Fruit fly (Drosophila melanogaster) whole organism, embryonic: Measurements from ENCODE around the gene CG43245.

Source experiments
- Aef1 ChIP-seq: fragments of 200-800 bp; sonication (Bioruptor generic); IDR thresholded peaks from 3 replicates; pipeline ENCODE4 v1.3.6; 2022; ENCODE audit warnings: missing biosample characterization, missing genetic modification characterization
- Asciz ChIP-seq: fragments of 200-800 bp; sonication (Bioruptor generic); optimal IDR thresholded peaks from 2 replicates; lab custom pipeline; 2017; ENCODE audit warnings: missing biosample characterization, mild to moderate bottlenecking, missing genetic modification characterization, missing genetic modification reagents
- CG10959 ChIP-seq: fragments of 200-800 bp; sonication (Bioruptor generic); IDR thresholded peaks from 2 replicates; pipeline ENCODE4 v1.3.6; 2022; ENCODE audit warnings: missing biosample characterization, missing genetic modification characterization
- CG11695 ChIP-seq: fragments of 200-800 bp; sonication (Bioruptor generic); IDR thresholded peaks from 3 replicates; pipeline ENCODE4 v1.3.6; 2022; ENCODE audit warnings: missing biosample characterization, missing genetic modification characterization
- CG12942 ChIP-seq: fragments of 200-800 bp; sonication (Bioruptor generic); optimal IDR thresholded peaks from 3 replicates; lab custom pipeline; 2016; ENCODE audit warnings: missing biosample characterization, missing genetic modification characterization
- CG15011 ChIP-seq: fragments of 200-800 bp; sonication (Bioruptor generic); optimal IDR thresholded peaks from 3 replicates; lab custom pipeline; 2018; ENCODE audit warnings: missing biosample characterization, mild to moderate bottlenecking, missing genetic modification characterization
- CG1792 ChIP-seq: fragments of 200-800 bp; sonication (Bioruptor generic); optimal IDR thresholded peaks from 2 replicates; lab custom pipeline; 2016; ENCODE audit warnings: missing biosample characterization, missing genetic modification characterization
- CG2116 ChIP-seq: fragments of 200-800 bp; sonication (Bioruptor generic); optimal IDR thresholded peaks from 3 replicates; lab custom pipeline; 2018; ENCODE audit warnings: missing biosample characterization, mild to moderate bottlenecking, missing genetic modification characterization
- CG3065 ChIP-seq: fragments of 200-800 bp; sonication (Bioruptor generic); optimal IDR thresholded peaks from 2 replicates; lab custom pipeline; 2016; ENCODE audit warnings: missing biosample characterization, missing genetic modification characterization
- CG31365 ChIP-seq: fragments of 200-800 bp; sonication (Bioruptor generic); optimal IDR thresholded peaks from 2 replicates; lab custom pipeline; 2018; ENCODE audit warnings: missing biosample characterization, mild to moderate bottlenecking, missing genetic modification characterization
- CG32767 ChIP-seq: fragments of 200-800 bp; sonication (Bioruptor generic); IDR thresholded peaks from 2 replicates; pipeline ENCODE4 v1.3.6; 2022; ENCODE audit warnings: missing biosample characterization, missing genetic modification characterization
- CG33213 ChIP-seq: fragments of 200-800 bp; sonication (Bioruptor generic); optimal IDR thresholded peaks from 3 replicates; lab custom pipeline; 2016; ENCODE audit warnings: missing biosample characterization, missing genetic modification characterization
- CG3838 ChIP-seq: fragments of 200-800 bp; sonication (Bioruptor generic); optimal IDR thresholded peaks from 3 replicates; lab custom pipeline; 2016; ENCODE audit warnings: missing biosample characterization, missing genetic modification characterization
- CG4282 ChIP-seq: fragments of 200-800 bp; sonication (Bioruptor generic); optimal IDR thresholded peaks from 2 replicates; lab custom pipeline; 2016; ENCODE audit warnings: missing biosample characterization, missing genetic modification characterization
- CG5953 ChIP-seq: fragments of 200-800 bp; sonication (Bioruptor generic); IDR thresholded peaks from 2 replicates; pipeline ENCODE4 v1.3.6; 2022; ENCODE audit warnings: missing biosample characterization, missing genetic modification characterization
- CG6254 ChIP-seq: fragments of 200-800 bp; sonication (Bioruptor generic); optimal IDR thresholded peaks from 3 replicates; lab custom pipeline; 2017; ENCODE audit warnings: mild to moderate bottlenecking, missing biosample characterization, missing genetic modification reagents, missing genetic modification characterization
- CG6765 ChIP-seq: fragments of 200-800 bp; sonication (Bioruptor generic); optimal IDR thresholded peaks from 3 replicates; lab custom pipeline; 2017; ENCODE audit warnings: missing biosample characterization, mild to moderate bottlenecking, missing genetic modification characterization
- CG6854 ChIP-seq: fragments of 200-800 bp; sonication (Bioruptor generic); optimal IDR thresholded peaks from 3 replicates; lab custom pipeline; 2017; ENCODE audit warnings: missing biosample characterization, mild to moderate bottlenecking, missing genetic modification characterization
- CG8089 ChIP-seq: fragments of 200-800 bp; sonication (Bioruptor generic); optimal IDR thresholded peaks from 3 replicates; lab custom pipeline; 2016; ENCODE audit warnings: missing biosample characterization, missing genetic modification characterization
- CG8944 ChIP-seq: fragments of 200-800 bp; sonication (Bioruptor generic); optimal IDR thresholded peaks from 3 replicates; lab custom pipeline; 2016; ENCODE audit warnings: missing biosample characterization, missing genetic modification characterization
- D ChIP-seq, 2 experiments: fragments of 200-800 bp in 1 of 2; fragments of >200 bp in 1 of 2; sonication (Bioruptor generic) in 1 of 2; optimal IDR thresholded peaks; 2 replicates in 1 of 2; 3 replicates in 1 of 2; lab custom pipeline; 2017; ENCODE audit warnings: mild to moderate bottlenecking in 1 of 2, missing biosample characterization in 1 of 2, missing genetic modification characterization in 1 of 2, missing genetic modification reagents in 1 of 2
- D19B ChIP-seq: fragments of 200-800 bp; sonication (Bioruptor generic); optimal IDR thresholded peaks from 2 replicates; lab custom pipeline; 2017; ENCODE audit warnings: missing biosample characterization, mild to moderate bottlenecking, missing genetic modification characterization
- Deaf1 ChIP-seq: fragments of 200-800 bp; optimal IDR thresholded peaks from 3 replicates; lab custom pipeline; 2019; ENCODE audit warnings: missing biosample characterization, mild to moderate bottlenecking, missing genetic modification characterization, moderate library complexity
- Dref ChIP-seq: fragments of 200-800 bp; sonication (Bioruptor generic); IDR thresholded peaks from 2 replicates; pipeline ENCODE4 v1.3.6; 2022; ENCODE audit warnings: missing biosample characterization, missing genetic modification characterization
- E2f1 ChIP-seq: fragments of 200-800 bp; sonication (Bioruptor generic); IDR thresholded peaks from 2 replicates; pipeline ENCODE4 v1.3.6; 2022; ENCODE audit warnings: missing biosample characterization, missing genetic modification characterization
- HmgZ ChIP-seq: fragments of 200-800 bp; sonication (Bioruptor generic); optimal IDR thresholded peaks from 2 replicates; lab custom pipeline; 2018; ENCODE audit warnings: missing biosample characterization, mild to moderate bottlenecking, missing genetic modification characterization
- Oaz ChIP-seq: fragments of 200-800 bp; sonication (Bioruptor generic); IDR thresholded peaks from 2 replicates; pipeline ENCODE4 v1.3.6; 2022; ENCODE audit warnings: missing biosample characterization, missing genetic modification characterization
- Opbp ChIP-seq: fragments of 200-800 bp; sonication (Bioruptor generic); IDR thresholded peaks from 3 replicates; pipeline ENCODE4 v1.3.6; 2022; ENCODE audit warnings: missing biosample characterization, missing genetic modification characterization; ENCODE audit not compliant: partially characterized antibody
- Poxn ChIP-seq: fragments of 200-800 bp; sonication (Bioruptor generic); IDR thresholded peaks from 2 replicates; pipeline ENCODE4 v1.3.6; 2022; ENCODE audit warnings: missing biosample characterization, missing genetic modification characterization
- Rx ChIP-seq: fragments of 200-800 bp; sonication (Bioruptor generic); IDR thresholded peaks from 2 replicates; pipeline ENCODE4 v1.3.6; 2022; ENCODE audit warnings: missing biosample characterization, missing genetic modification characterization
- al ChIP-seq: fragments of 200-800 bp; sonication (Bioruptor generic); IDR thresholded peaks from 2 replicates; pipeline ENCODE4 v1.3.6; 2022; ENCODE audit warnings: missing biosample characterization, missing genetic modification characterization
- az2 ChIP-seq: fragments of 200-800 bp; sonication (Bioruptor generic); optimal IDR thresholded peaks from 3 replicates; lab custom pipeline; 2016; ENCODE audit warnings: missing biosample characterization, missing genetic modification characterization
- bbx ChIP-seq: fragments of 200-800 bp; sonication (Bioruptor generic); IDR thresholded peaks from 2 replicates; pipeline ENCODE4 v1.3.6; 2022; ENCODE audit warnings: missing biosample characterization, missing genetic modification characterization; ENCODE audit not compliant: partially characterized antibody
- corto ChIP-seq: fragments of 200-800 bp; sonication (Bioruptor generic); optimal IDR thresholded peaks from 2 replicates; lab custom pipeline; 2016; ENCODE audit warnings: missing biosample characterization, mild to moderate bottlenecking, missing genetic modification characterization, moderate library complexity
- dimm ChIP-seq: fragments of 200-800 bp; sonication (Bioruptor generic); IDR thresholded peaks from 2 replicates; pipeline ENCODE4 v1.3.6; 2022; ENCODE audit warnings: missing biosample characterization, missing genetic modification characterization
- dpn ChIP-seq, 2 experiments: fragments of 200-800 bp; sonication (Bioruptor generic); optimal IDR thresholded peaks; 3 replicates each; lab custom pipeline; 2016; ENCODE audit warnings: missing biosample characterization in 2 of 2, missing genetic modification characterization in 2 of 2
- hkb ChIP-seq, 2 experiments: fragments of 200-800 bp in 1 of 2; fragments of >200 bp in 1 of 2; sonication (Bioruptor generic) in 1 of 2; IDR thresholded peaks in 1 of 2; optimal IDR thresholded peaks in 1 of 2; 2 replicates each; pipeline versions ENCODE4 v1.3.6 to Lab custom; 2017 to 2022; ENCODE audit warnings: missing biosample characterization in 1 of 2, missing genetic modification characterization in 1 of 2
- jumu ChIP-seq: fragments of 200-800 bp; sonication (Bioruptor generic); optimal IDR thresholded peaks from 3 replicates; lab custom pipeline; 2016; ENCODE audit warnings: missing biosample characterization, missing genetic modification characterization
- lab ChIP-seq: fragments of 200-800 bp; sonication (Bioruptor generic); optimal IDR thresholded peaks from 3 replicates; lab custom pipeline; 2017; ENCODE audit warnings: missing biosample characterization, missing genetic modification characterization, mild to moderate bottlenecking, moderate library complexity, missing genetic modification reagents
- psq ChIP-seq: fragments of 200-800 bp; sonication (Bioruptor generic); optimal IDR thresholded peaks from 2 replicates; lab custom pipeline; 2017; ENCODE audit warnings: missing biosample characterization, missing genetic modification characterization
- rib ChIP-seq: fragments of 200-800 bp; sonication (Bioruptor generic); IDR thresholded peaks from 2 replicates; pipeline ENCODE4 v1.3.6; 2022; ENCODE audit warnings: missing biosample characterization, missing genetic modification characterization
- ro ChIP-seq: fragments of 200-800 bp; sonication (Bioruptor generic); IDR thresholded peaks from 2 replicates; pipeline ENCODE4 v1.3.6; 2022; ENCODE audit warnings: missing biosample characterization, missing genetic modification characterization
- salm ChIP-seq: fragments of 200-800 bp; sonication (Bioruptor generic); optimal IDR thresholded peaks from 2 replicates; lab custom pipeline; 2018; ENCODE audit warnings: missing biosample characterization, mild to moderate bottlenecking, missing genetic modification characterization
- so ChIP-seq: fragments of 200-800 bp; sonication (Bioruptor generic); IDR thresholded peaks from 3 replicates; pipeline ENCODE4 v1.3.6; 2022; ENCODE audit warnings: missing biosample characterization, missing genetic modification characterization
- sug ChIP-seq: fragments of 200-800 bp; optimal IDR thresholded peaks from 2 replicates; lab custom pipeline; 2019; ENCODE audit warnings: missing biosample characterization, mild to moderate bottlenecking, missing genetic modification characterization, moderate library complexity
- tna ChIP-seq: fragments of 200-800 bp; sonication (Bioruptor generic); IDR thresholded peaks from 2 replicates; pipeline ENCODE4 v1.3.6; 2022; ENCODE audit warnings: missing biosample characterization, missing genetic modification characterization; ENCODE audit not compliant: partially characterized antibody
- wdn ChIP-seq: fragments of 200-800 bp; sonication (Bioruptor generic); IDR thresholded peaks from 2 replicates; pipeline ENCODE4 v1.3.6; 2022; ENCODE audit warnings: missing biosample characterization, missing genetic modification characterization
- zen2 ChIP-seq: fragments of 200-800 bp; sonication (Bioruptor generic); IDR thresholded peaks from 3 replicates; pipeline ENCODE4 v1.3.6; 2022; ENCODE audit warnings: missing biosample characterization, missing genetic modification characterization; ENCODE audit not compliant: partially characterized antibody

CG43245 gene

DNA sequence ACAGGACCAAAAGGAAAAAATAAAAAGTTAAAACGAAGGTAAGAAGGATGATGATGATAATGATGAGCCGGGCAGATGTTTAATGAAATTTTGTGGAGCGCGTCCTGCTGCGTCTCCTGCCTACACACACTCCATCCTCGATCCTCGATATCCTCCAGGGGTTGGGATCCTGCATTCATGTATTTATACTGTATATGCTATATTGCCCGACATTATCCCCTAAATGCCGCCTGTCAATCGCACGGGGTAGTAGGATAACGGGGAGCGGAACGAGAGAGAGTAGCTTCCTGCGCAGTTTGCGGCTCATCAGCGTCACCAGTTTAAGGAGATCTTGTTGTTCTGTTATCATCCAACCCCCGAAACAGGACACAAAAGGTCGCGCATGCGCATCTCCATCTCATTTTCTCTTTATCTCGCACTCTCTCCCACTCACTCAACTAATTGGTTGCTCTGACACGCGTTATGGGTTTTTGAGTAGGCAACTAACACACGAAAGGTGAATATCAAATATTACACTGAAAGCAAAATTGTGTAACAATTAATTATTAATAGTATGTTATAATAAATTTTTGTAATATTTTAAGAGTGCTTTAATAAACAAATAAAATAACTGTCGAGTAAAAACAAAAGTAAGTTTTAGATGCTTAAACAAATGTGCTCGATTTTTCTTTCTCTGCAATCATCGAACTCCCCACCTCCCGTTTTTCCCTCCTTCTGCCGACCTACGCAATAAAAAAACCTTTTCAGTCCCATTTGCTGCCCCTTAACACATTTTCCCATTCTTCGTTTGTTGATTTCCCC is 2.3 kb upstream of the CG43245 start (continued):
- TF ChIP-seq CG5953 (GFP tag; lab: Robert Waterston, UW) (peak; percentile 57; the same call in 1 of the 2 replicates), Asciz (GFP tag; lab: Kevin White, UChicago) (peak; percentile 87), CG4282 (GFP tag; lab: Kevin White, UChicago) (no peak), wdn (GFP tag; lab: Robert Waterston, UW) (no peak), bbx (no peak), so (GFP tag; lab: Robert Waterston, UW) (peak; percentile 86), CG31365 (tag; lab: Kevin White, UChicago) (peak; percentile 23), dimm (0 out of 2 replicates have a peak, but pooled peaks have one; percentile 50), corto (GFP tag; lab: Kevin White, UChicago) (no peak), CG15011 (GFP tag; lab: Kevin White, UChicago) (peak; percentile 75), hkb (optimal IDR thresholded peaks at IDR 0.05; lab: Kevin White, UChicago) (no peak), hkb (GFP tag; IDR thresholded peaks at IDR 0.05; lab: Robert Waterston, UW) (peak; percentile 88), Aef1 (GFP tag; lab: Robert Waterston, UW) (peak; percentile 45; the same call in 1 of the 3 replicates), D (optimal IDR thresholded peaks at IDR 0.05; lab: Kevin White, UChicago) (peak; percentile 65), D (GFP tag; optimal IDR thresholded peaks at IDR 0.05; lab: Kevin White, UChicago) (peak; percentile 93), CG6854 (GFP tag; lab: Kevin White, UChicago) (peak; percentile 3), Oaz (GFP tag; lab: Robert Waterston, UW) (no peak), CG11695 (peak; percentile 84), E2f1 (peak; percentile 80), CG32767 (GFP tag; lab: Robert Waterston, UW) (peak; percentile 76; the same call in 1 of the 2 replicates), az2 (peak; percentile 91), sug (peak; percentile 34), HmgZ (peak; percentile 57), psq (GFP tag; lab: Kevin White, UChicago) (peak; percentile 85), Dref (GFP tag; lab: Robert Waterston, UW) (no peak), CG6765 (GFP tag; lab: Kevin White, UChicago) (no peak), CG33213 (GFP tag; lab: Kevin White, UChicago) (peak; percentile 27), ro (GFP tag; lab: Robert Waterston, UW) (peak; percentile 85), Deaf1 (tag; lab: Kevin White, UChicago) (peak; percentile 60), Rx (peak; percentile 66), al (GFP tag; lab: Robert Waterston, UW) (0 out of 2 replicates have a peak, but pooled peaks have one; percentile 14), CG1792 (GFP tag; lab: Kevin White, UChicago) (no peak), CG2116 (GFP tag; lab: Kevin White, UChicago) (peak; percentile 66), Poxn (GFP tag; lab: Robert Waterston, UW) (no peak), rib (GFP tag; lab: Robert Waterston, UW) (no peak), zen2 (no peak), CG12942 (GFP tag; lab: Kevin White, UChicago) (peak; percentile 79), Opbp (GFP tag; lab: Robert Waterston, UW) (no peak), salm (tag; lab: Kevin White, UChicago) (peak; percentile 79), dpn (GFP tag; optimal IDR thresholded peaks at IDR 0.05; lab: Kevin White, UChicago) (peak; percentile 36 to 84), lab (peak; percentile 65), D19B (no peak), CG8089 (peak; percentile 47), tna (GFP tag; lab: Robert Waterston, UW) (no peak), CG8944 (GFP tag; lab: Kevin White, UChicago) (no peak), CG6254 (GFP tag; lab: Kevin White, UChicago) (peak; percentile 94), CG3838 (GFP tag; lab: Kevin White, UChicago) (peak; percentile 9), jumu (GFP tag; lab: Kevin White, UChicago) (no peak), CG3065 (GFP tag; lab: Kevin White, UChicago) (peak; percentile 80), CG10959 (peak; percentile 98)
